Fruit fly (Drosophila melanogaster): ENCODE results near the gene ENGase.

DNA sequence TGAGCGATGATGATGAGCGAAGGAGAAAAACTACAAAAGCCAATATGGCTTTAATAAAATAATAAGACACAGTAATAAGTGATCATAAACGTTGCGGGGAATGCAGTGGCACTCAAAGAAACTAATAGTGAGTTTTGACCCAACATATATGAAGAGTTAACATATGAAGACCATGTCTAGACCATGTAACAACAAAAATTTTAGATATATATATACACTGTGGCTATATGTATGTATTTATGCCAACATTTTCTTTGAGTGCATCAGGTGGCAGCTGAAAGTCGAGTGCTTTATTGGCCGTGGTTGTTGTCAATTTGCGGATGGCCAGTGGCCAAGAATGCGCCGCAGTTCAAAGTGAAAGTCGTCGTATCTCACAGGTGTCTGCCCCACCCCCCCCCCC lies 50.5 kb downstream of the ENGase start:
- no peak for TF ChIP-seq pan (optimal IDR thresholded peaks at IDR 0.05)
- TF ChIP-seq psq (optimal IDR thresholded peaks at IDR 0.05): no peak
- no peak for TF ChIP-seq EcR (GFP tag; optimal IDR thresholded peaks at IDR 0.05)
- no peak for TF ChIP-seq usp (GFP tag; optimal IDR thresholded peaks at IDR 0.05)
- no peak for TF ChIP-seq Dll (optimal IDR thresholded peaks at IDR 0.05)
- TF ChIP-seq CG8478 (optimal IDR thresholded peaks at IDR 0.05): no peak
